Fruit fly (Drosophila melanogaster) whole organism, embryonic: ENCODE results near the gene CAHbeta.

Experiments
- Abd-B ChIP-seq: fragments of 200-800 bp; sonication (Bioruptor generic); optimal IDR thresholded peaks from 2 replicates; lab custom pipeline; 2018; ENCODE audit warnings: missing biosample characterization, mild to moderate bottlenecking, missing genetic modification characterization, moderate library complexity
- Aef1 ChIP-seq: fragments of 200-800 bp; sonication (Bioruptor generic); IDR thresholded peaks from 3 replicates; pipeline ENCODE4 v1.3.6; 2022; ENCODE audit warnings: missing biosample characterization, missing genetic modification characterization
- Blimp-1 ChIP-seq: fragments of 200-800 bp; sonication (Bioruptor generic); optimal IDR thresholded peaks from 3 replicates; lab custom pipeline; 2018; ENCODE audit warnings: missing biosample characterization, missing genetic modification characterization, mild to moderate bottlenecking, moderate library complexity, missing genetic modification reagents
- CG10462 ChIP-seq: fragments of 200-800 bp; sonication (Bioruptor generic); optimal IDR thresholded peaks from 2 replicates; lab custom pipeline; 2016; ENCODE audit warnings: missing biosample characterization, missing genetic modification characterization
- CG11093 ChIP-seq: fragments of 200-800 bp; sonication (Bioruptor generic); IDR thresholded peaks from 3 replicates; pipeline ENCODE4 v1.3.6; 2022; ENCODE audit warnings: missing biosample characterization, missing genetic modification characterization
- CG11695 ChIP-seq: fragments of 200-800 bp; sonication (Bioruptor generic); IDR thresholded peaks from 3 replicates; pipeline ENCODE4 v1.3.6; 2022; ENCODE audit warnings: missing biosample characterization, missing genetic modification characterization
- CG11723 ChIP-seq: fragments of 200-800 bp; sonication (Bioruptor generic); optimal IDR thresholded peaks from 2 replicates; lab custom pipeline; 2017; ENCODE audit warnings: missing biosample characterization, mild to moderate bottlenecking, missing genetic modification characterization
- CG12942 ChIP-seq: fragments of 200-800 bp; sonication (Bioruptor generic); optimal IDR thresholded peaks from 3 replicates; lab custom pipeline; 2016; ENCODE audit warnings: missing biosample characterization, missing genetic modification characterization
- CG13775 ChIP-seq: fragments of 200-800 bp; sonication (Bioruptor generic); optimal IDR thresholded peaks from 3 replicates; lab custom pipeline; 2017; ENCODE audit warnings: missing biosample characterization, mild to moderate bottlenecking, missing genetic modification characterization
- CG17186 ChIP-seq: fragments of 200-800 bp; sonication (Bioruptor generic); optimal IDR thresholded peaks from 3 replicates; lab custom pipeline; 2017; ENCODE audit warnings: missing biosample characterization, missing genetic modification reagents, missing genetic modification characterization
- CG17612 ChIP-seq: fragments of 200-800 bp; sonication (Bioruptor generic); IDR thresholded peaks from 2 replicates; pipeline ENCODE4 v1.3.6; 2022; ENCODE audit warnings: missing biosample characterization, missing genetic modification characterization
- CG18619 ChIP-seq: fragments of 200-800 bp; sonication (Bioruptor generic); optimal IDR thresholded peaks from 3 replicates; lab custom pipeline; 2017; ENCODE audit warnings: missing biosample characterization, mild to moderate bottlenecking, missing genetic modification characterization
- CG2678 ChIP-seq: fragments of 200-800 bp; sonication (Bioruptor generic); optimal IDR thresholded peaks from 3 replicates; lab custom pipeline; 2019; ENCODE audit warnings: missing biosample characterization, mild to moderate bottlenecking, missing genetic modification characterization, moderate library complexity
- CG2889 ChIP-seq: fragments of 200-800 bp; sonication (Bioruptor generic); IDR thresholded peaks from 3 replicates; pipeline ENCODE4 v1.3.6; 2022; ENCODE audit warnings: missing biosample characterization, missing genetic modification characterization
- CG31224 ChIP-seq: fragments of 200-800 bp; sonication (Bioruptor generic); IDR thresholded peaks from 2 replicates; pipeline ENCODE4 v1.3.6; 2022; ENCODE audit warnings: missing biosample characterization, missing genetic modification characterization
- CG32772 ChIP-seq: fragments of 200-800 bp; sonication (Bioruptor generic); IDR thresholded peaks from 2 replicates; pipeline ENCODE4 v1.3.6; 2022; ENCODE audit warnings: missing biosample characterization, missing genetic modification characterization
- CG4707 ChIP-seq: fragments of 200-800 bp; sonication (Bioruptor generic); optimal IDR thresholded peaks from 2 replicates; lab custom pipeline; 2018; ENCODE audit warnings: missing biosample characterization, mild to moderate bottlenecking, missing genetic modification characterization, moderate library complexity
- CG5180 ChIP-seq: fragments of 200-800 bp; sonication (Bioruptor generic); optimal IDR thresholded peaks from 3 replicates; lab custom pipeline; 2017; ENCODE audit warnings: missing biosample characterization, missing genetic modification characterization, mild to moderate bottlenecking, moderate library complexity, missing genetic modification reagents
- CG6175 ChIP-seq: fragments of 200-800 bp; sonication (Bioruptor generic); IDR thresholded peaks from 3 replicates; pipeline ENCODE4 v1.3.6; 2022; ENCODE audit warnings: missing biosample characterization, missing genetic modification characterization
- CG6683 ChIP-seq: fragments of 200-800 bp; sonication (Bioruptor generic); optimal IDR thresholded peaks from 2 replicates; lab custom pipeline; 2017; ENCODE audit warnings: missing biosample characterization, mild to moderate bottlenecking, missing genetic modification characterization, missing genetic modification reagents
- CG6854 ChIP-seq: fragments of 200-800 bp; sonication (Bioruptor generic); optimal IDR thresholded peaks from 3 replicates; lab custom pipeline; 2017; ENCODE audit warnings: missing biosample characterization, mild to moderate bottlenecking, missing genetic modification characterization
- CG8281 ChIP-seq: fragments of 200-800 bp; sonication (Bioruptor generic); optimal IDR thresholded peaks from 2 replicates; lab custom pipeline; 2018; ENCODE audit warnings: missing biosample characterization, mild to moderate bottlenecking, missing genetic modification characterization, moderate library complexity
- CG8388 ChIP-seq: fragments of 200-800 bp; sonication (Bioruptor generic); optimal IDR thresholded peaks from 2 replicates; lab custom pipeline; 2019; ENCODE audit warnings: missing biosample characterization, mild to moderate bottlenecking, missing genetic modification characterization, moderate library complexity
- CG8478 ChIP-seq: fragments of >200 bp; optimal IDR thresholded peaks from 2 replicates; lab custom pipeline; 2018
- D19B ChIP-seq: fragments of 200-800 bp; sonication (Bioruptor generic); optimal IDR thresholded peaks from 2 replicates; lab custom pipeline; 2017; ENCODE audit warnings: missing biosample characterization, mild to moderate bottlenecking, missing genetic modification characterization
- Dbx ChIP-seq: fragments of 200-800 bp; sonication (Bioruptor generic); IDR thresholded peaks from 3 replicates; pipeline ENCODE4 v1.3.6; 2022; ENCODE audit warnings: missing biosample characterization, missing genetic modification characterization
- Dek ChIP-seq: fragments of 200-800 bp; sonication (Bioruptor generic); optimal IDR thresholded peaks from 3 replicates; lab custom pipeline; 2019; ENCODE audit warnings: missing biosample characterization, mild to moderate bottlenecking, missing genetic modification characterization, moderate library complexity
- Dip3 ChIP-seq: fragments of 200-800 bp; sonication (Bioruptor generic); optimal IDR thresholded peaks from 3 replicates; lab custom pipeline; 2016; ENCODE audit warnings: missing biosample characterization, missing genetic modification characterization
- H2.0 ChIP-seq: fragments of 200-800 bp; sonication (Bioruptor generic); IDR thresholded peaks from 2 replicates; pipeline ENCODE4 v1.3.6; 2022; ENCODE audit warnings: missing biosample characterization, missing genetic modification characterization
- HLH4C ChIP-seq: fragments of 200-800 bp; sonication (Bioruptor generic); IDR thresholded peaks from 3 replicates; pipeline ENCODE4 v1.3.6; 2022; ENCODE audit warnings: missing biosample characterization, missing genetic modification characterization; ENCODE audit not compliant: partially characterized antibody
- Hand ChIP-seq: fragments of 200-800 bp; sonication (Bioruptor generic); optimal IDR thresholded peaks from 2 replicates; lab custom pipeline; 2017; ENCODE audit warnings: mild to moderate bottlenecking, missing biosample characterization, missing genetic modification reagents, missing genetic modification characterization
- Hr51 ChIP-seq, 2 experiments: fragments of 200-800 bp; sonication (Bioruptor generic); optimal IDR thresholded peaks; 2 replicates in 1 of 2; 3 replicates in 1 of 2; lab custom pipeline; 2016 to 2018; ENCODE audit warnings: missing biosample characterization in 2 of 2, missing genetic modification characterization in 2 of 2, mild to moderate bottlenecking in 1 of 2, moderate library complexity in 1 of 2
- MTF-1 ChIP-seq: fragments of 200-800 bp; sonication (Bioruptor generic); optimal IDR thresholded peaks from 2 replicates; lab custom pipeline; 2018; ENCODE audit warnings: missing biosample characterization, mild to moderate bottlenecking, missing genetic modification characterization, borderline replicate concordance
- Stat92E ChIP-seq, 3 experiments: fragments of >200 bp in 2 of 3; fragments of 200-800 bp in 1 of 3; sonication (Bioruptor generic) in 1 of 3; optimal IDR thresholded peaks; 2 replicates each; lab custom pipeline; 2017 to 2019; ENCODE audit warnings: missing biosample characterization in 3 of 3, missing genetic modification characterization in 3 of 3, mild to moderate bottlenecking in 1 of 3, moderate library complexity in 1 of 3
- al ChIP-seq: fragments of 200-800 bp; sonication (Bioruptor generic); IDR thresholded peaks from 2 replicates; pipeline ENCODE4 v1.3.6; 2022; ENCODE audit warnings: missing biosample characterization, missing genetic modification characterization
- btn ChIP-seq: fragments of 200-800 bp; sonication (Bioruptor generic); optimal IDR thresholded peaks from 2 replicates; lab custom pipeline; 2016; ENCODE audit warnings: missing biosample characterization, missing genetic modification characterization
- fd96Cb ChIP-seq: fragments of 200-800 bp; sonication (Bioruptor generic); optimal IDR thresholded peaks from 2 replicates; lab custom pipeline; 2018; ENCODE audit warnings: missing biosample characterization, mild to moderate bottlenecking, missing genetic modification characterization, moderate library complexity
- gro ChIP-seq: fragments of 200-800 bp; sonication (Bioruptor generic); optimal IDR thresholded peaks from 2 replicates; lab custom pipeline; 2016; ENCODE audit warnings: missing biosample characterization, missing genetic modification characterization
- h ChIP-seq: fragments of >200 bp; optimal IDR thresholded peaks from 2 replicates; lab custom pipeline; 2017
- hbn ChIP-seq: fragments of 200-800 bp; sonication (Bioruptor generic); IDR thresholded peaks from 2 replicates; pipeline ENCODE4 v1.3.6; 2022; ENCODE audit warnings: missing biosample characterization, missing genetic modification characterization; ENCODE audit not compliant: partially characterized antibody
- hth ChIP-seq: fragments of >200 bp; optimal IDR thresholded peaks from 2 replicates; lab custom pipeline; 2017; ENCODE audit warnings: inconsistent platforms
- maf-S ChIP-seq: fragments of 200-800 bp; sonication (Bioruptor generic); optimal IDR thresholded peaks from 2 replicates; lab custom pipeline; 2016; ENCODE audit warnings: missing biosample characterization, missing genetic modification characterization
- nom ChIP-seq: fragments of 200-800 bp; sonication (Bioruptor generic); optimal IDR thresholded peaks from 2 replicates; lab custom pipeline; 2017; ENCODE audit warnings: missing biosample characterization, missing genetic modification characterization, mild to moderate bottlenecking, moderate library complexity, missing genetic modification reagents
- pb ChIP-seq: fragments of 200-800 bp; sonication (Bioruptor generic); optimal IDR thresholded peaks from 3 replicates; lab custom pipeline; 2016; ENCODE audit warnings: missing biosample characterization, missing genetic modification characterization
- run ChIP-seq: fragments of 200-800 bp; sonication (Bioruptor generic); optimal IDR thresholded peaks from 3 replicates; lab custom pipeline; 2018; ENCODE audit warnings: missing biosample characterization, mild to moderate bottlenecking, missing genetic modification characterization
- salm ChIP-seq: fragments of 200-800 bp; sonication (Bioruptor generic); optimal IDR thresholded peaks from 2 replicates; lab custom pipeline; 2018; ENCODE audit warnings: missing biosample characterization, mild to moderate bottlenecking, missing genetic modification characterization
- sim ChIP-seq: fragments of 200-800 bp; sonication (Bioruptor generic); IDR thresholded peaks from 2 replicates; pipeline ENCODE4 v1.3.6; 2022; ENCODE audit warnings: missing biosample characterization, missing genetic modification characterization
- sug ChIP-seq: fragments of 200-800 bp; optimal IDR thresholded peaks from 2 replicates; lab custom pipeline; 2019; ENCODE audit warnings: missing biosample characterization, mild to moderate bottlenecking, missing genetic modification characterization, moderate library complexity
- tap ChIP-seq: fragments of 200-800 bp; optimal IDR thresholded peaks from 3 replicates; lab custom pipeline; 2019; ENCODE audit warnings: missing biosample characterization, mild to moderate bottlenecking, missing genetic modification characterization, moderate library complexity

CAHbeta gene

DNA sequence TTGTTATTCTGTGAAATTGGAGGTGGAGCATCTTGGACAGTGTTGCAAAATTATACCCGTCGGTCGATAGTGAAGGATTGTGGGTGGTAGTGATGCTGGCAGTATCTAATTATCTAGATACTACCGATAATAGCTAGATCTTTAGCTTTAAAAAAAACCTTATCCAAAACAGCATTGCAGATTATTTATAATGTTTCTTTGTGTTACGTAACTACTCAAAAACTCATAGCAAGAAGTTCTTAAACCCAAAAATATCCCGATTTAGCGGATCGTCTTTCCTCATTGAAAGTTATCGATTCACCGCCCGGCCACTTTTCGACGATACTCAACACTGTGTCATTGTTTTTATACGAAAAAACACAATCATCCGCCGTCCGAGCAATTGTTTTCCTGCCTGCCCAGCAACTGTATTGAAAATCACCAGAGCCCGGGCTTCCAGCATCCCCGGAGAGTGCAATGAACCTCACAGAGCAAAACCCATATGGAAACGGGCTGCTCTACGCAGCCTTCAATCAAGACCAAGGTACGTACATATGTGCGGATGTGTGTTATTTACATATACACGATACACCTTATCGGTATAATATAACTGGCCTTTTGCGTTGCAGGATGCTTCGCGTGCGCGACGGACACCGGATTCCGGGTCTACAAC is 12.4 kb downstream of the CAHbeta start, which contains the start of gene CG11975 (continued):
- TF ChIP-seq CG17612 (GFP tag; lab: Robert Waterston, UW): no peak
- TF ChIP-seq Aef1 (GFP tag; lab: Robert Waterston, UW): peak; percentile 48; the same call in 2 of the 3 replicates
- peak; percentile 82 for TF ChIP-seq Dip3 (GFP tag; lab: Kevin White, UChicago)
- no peak for TF ChIP-seq run (tag; lab: Kevin White, UChicago)
- peak; percentile 34; the same call in 1 of the 2 replicates for TF ChIP-seq H2.0
- no peak for TF ChIP-seq Blimp-1 (GFP tag; lab: Kevin White, UChicago)
- no peak for TF ChIP-seq h (lab: Kevin White, UChicago)
- no peak for TF ChIP-seq Hand (GFP tag; lab: Kevin White, UChicago)
- peak in 1 of 2 experiments; percentile 86 for TF ChIP-seq Hr51 (GFP tag; optimal IDR thresholded peaks at IDR 0.05; lab: Kevin White, UChicago)
- TF ChIP-seq CG4707 (GFP tag; lab: Kevin White, UChicago): no peak
- no peak for TF ChIP-seq salm
- 0 out of 2 replicates have a peak, but pooled peaks have one; percentile 6 for TF ChIP-seq CG31224
- TF ChIP-seq CG8281 (tag; lab: Kevin White, UChicago): no peak
- peak; percentile 87 for TF ChIP-seq CG12942 (GFP tag; lab: Kevin White, UChicago)
- TF ChIP-seq Abd-B (GFP tag; lab: Kevin White, UChicago): no peak
- peak; percentile 81; the same call in 2 of the 3 replicates for TF ChIP-seq Dbx (GFP tag; lab: Robert Waterston, UW)
- TF ChIP-seq CG2678 (tag; lab: Kevin White, UChicago): no peak
- peak; percentile 71 for TF ChIP-seq CG32772 (GFP tag; lab: Robert Waterston, UW)
- TF ChIP-seq pb (GFP tag; lab: Kevin White, UChicago): peak; percentile 64
- peak; percentile 57 for TF ChIP-seq CG18619 (GFP tag; lab: Kevin White, UChicago)
- TF ChIP-seq hbn (GFP tag; lab: Robert Waterston, UW): peak; percentile 52; the same call in 1 of the 2 replicates
- no peak for TF ChIP-seq CG11695
- peak; percentile 15 for TF ChIP-seq MTF-1
- TF ChIP-seq CG17186: no peak
- no peak for TF ChIP-seq nom (GFP tag; lab: Kevin White, UChicago)
- peak; percentile 60 for TF ChIP-seq CG6683 (GFP tag; lab: Kevin White, UChicago)
- peak; percentile 46 for TF ChIP-seq CG8388 (GFP tag; lab: Kevin White, UChicago)
- no peak for TF ChIP-seq CG6854 (GFP tag; lab: Kevin White, UChicago)
- peak; percentile 80 for TF ChIP-seq sug (tag; lab: Kevin White, UChicago)
- no peak for TF ChIP-seq CG8478 (lab: Kevin White, UChicago)
- TF ChIP-seq maf-S: peak; percentile 85
- TF ChIP-seq tap (tag; lab: Kevin White, UChicago): no peak
- peak; percentile 86 for TF ChIP-seq gro (GFP tag; lab: Kevin White, UChicago)
- 0 out of 3 replicates have a peak, but pooled peaks have one; percentile 37 for TF ChIP-seq CG2889 (GFP tag; lab: Robert Waterston, UW)
- TF ChIP-seq btn (GFP tag; lab: Kevin White, UChicago): peak; percentile 61
- TF ChIP-seq CG11723: no peak
- peak in 1 of 3 experiments; percentile 65 for TF ChIP-seq Stat92E (GFP tag; optimal IDR thresholded peaks at IDR 0.05; lab: Kevin White, UChicago)
- TF ChIP-seq CG10462: peak; percentile 47
- TF ChIP-seq sim (GFP tag; lab: Robert Waterston, UW): no peak
- TF ChIP-seq CG6175: no peak
- TF ChIP-seq CG11093: no peak
- no peak for TF ChIP-seq hth (lab: Kevin White, UChicago)
- TF ChIP-seq Dek: peak; percentile 57
- peak; percentile 86 for TF ChIP-seq CG13775 (GFP tag; lab: Kevin White, UChicago)
- peak; percentile 73 for TF ChIP-seq al (GFP tag; lab: Robert Waterston, UW)
- no peak for TF ChIP-seq CG5180 (GFP tag; lab: Kevin White, UChicago)
- peak; percentile 68 for TF ChIP-seq HLH4C (GFP tag; lab: Robert Waterston, UW)
- TF ChIP-seq D19B: peak; percentile 40
- TF ChIP-seq fd96Cb (tag; lab: Kevin White, UChicago): peak; percentile 53
